Worm (Caenorhabditis elegans) whole organism, L2 larva: ENCODE results near the gene C04C3.9.

Experiments
- aly-2 ChIP-seq: fragments of 150-350 bp; optimal IDR thresholded peaks from 2 replicates; lab custom pipeline; 2014; ENCODE audit warnings: missing biosample characterization, missing genetic modification characterization
- egl-27 ChIP-seq: sonication (generic microtip); optimal IDR thresholded peaks from 3 replicates; lab custom pipeline; 2017; ENCODE audit warnings: missing biosample characterization, missing genetic modification reagents, missing genetic modification characterization
- gmeb-1 ChIP-seq: fragments of 150-350 bp; optimal IDR thresholded peaks from 2 replicates; lab custom pipeline; 2014; ENCODE audit warnings: missing biosample characterization, missing genetic modification characterization
- lin-39 ChIP-seq: fragments of 150-350 bp; optimal IDR thresholded peaks from 2 replicates; lab custom pipeline; 2014; ENCODE audit warnings: missing biosample characterization, missing genetic modification reagents, missing genetic modification characterization
- nhr-12 ChIP-seq: fragments of 150-350 bp; optimal IDR thresholded peaks from 2 replicates; lab custom pipeline; 2014; ENCODE audit warnings: missing biosample characterization, missing genetic modification characterization
- unc-55 ChIP-seq: fragments of 150-350 bp; sonication (generic microtip); optimal IDR thresholded peaks from 3 replicates; lab custom pipeline; 2014; ENCODE audit warnings: missing biosample characterization, missing genetic modification reagents, missing genetic modification characterization
- zag-1 ChIP-seq: fragments of 150-350 bp; optimal IDR thresholded peaks from 2 replicates; lab custom pipeline; 2014; ENCODE audit warnings: missing biosample characterization, missing genetic modification characterization

DNA sequence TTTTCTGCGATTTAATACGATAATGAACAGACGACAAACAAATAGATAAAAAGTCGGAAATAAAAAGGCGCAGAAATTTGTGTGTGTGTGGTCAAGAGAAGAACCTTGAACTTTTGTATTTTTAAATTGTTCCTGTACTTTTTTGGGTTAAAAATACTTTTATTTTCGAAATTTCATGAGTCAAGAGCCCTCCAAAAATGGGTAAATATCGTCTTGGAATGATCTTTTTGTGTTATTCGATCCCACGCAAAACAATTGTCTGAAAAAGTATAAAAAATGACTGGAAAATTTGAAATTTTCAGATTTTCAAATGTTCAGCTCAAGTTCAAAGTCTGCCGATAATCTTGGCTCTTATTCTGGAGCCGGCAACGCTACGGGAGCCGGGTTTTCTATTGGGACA lies 32.8 kb downstream of the C04C3.9 start, which contains the start of gene C04C3.14:
- TF ChIP-seq egl-27 (tag; lab: Kevin White, UChicago) (no peak), zag-1 (tag; lab: Kevin White, UChicago) (no peak), lin-39 (tag; lab: Kevin White, UChicago) (no peak), aly-2 (tag; lab: Kevin White, UChicago) (no peak), gmeb-1 (no peak), nhr-12 (tag; lab: Kevin White, UChicago) (no peak), unc-55 (GFP tag; lab: Kevin White, UChicago) (no peak)
